Worm (Caenorhabditis elegans) whole organism, mixed stage, embryonic: ENCODE measurements around the gene R08C7.11.
A peak's percentile ranks its signal among the peaks of the same experiment; 100 is the strongest.

ENCODE experiments used
- M03D4.4 ChIP-seq: sonication (generic microtip); optimal IDR thresholded peaks from 2 replicates; lab custom pipeline; 2017; ENCODE audit warnings: mild to moderate bottlenecking, missing genetic modification characterization, missing compliant biosample characterization
- bed-3 ChIP-seq: fragments of 200-800 bp; sonication (Bioruptor generic); optimal IDR thresholded peaks from 3 replicates; lab custom pipeline; 2018; ENCODE audit warnings: mild to moderate bottlenecking, missing genetic modification characterization, moderate library complexity, missing compliant biosample characterization
- blmp-1 ChIP-seq: fragments of 150-350 bp; optimal IDR thresholded peaks from 2 replicates; lab custom pipeline; 2014; ENCODE audit warnings: missing biosample characterization, missing genetic modification characterization
- ceh-39 ChIP-seq: fragments of 150-350 bp; optimal IDR thresholded peaks from 2 replicates; lab custom pipeline; 2014; ENCODE audit warnings: missing biosample characterization, missing genetic modification characterization
- ceh-43 ChIP-seq: fragments of 200-800 bp; sonication (Bioruptor generic); optimal IDR thresholded peaks from 2 replicates; lab custom pipeline; 2018; ENCODE audit warnings: mild to moderate bottlenecking, missing genetic modification characterization, moderate library complexity, missing compliant biosample characterization
- ceh-83 ChIP-seq: fragments of 200-800 bp; sonication (Bioruptor generic); optimal IDR thresholded peaks from 2 replicates; lab custom pipeline; 2018; ENCODE audit warnings: mild to moderate bottlenecking, missing genetic modification characterization, missing compliant biosample characterization
- ces-1 ChIP-seq: fragments of 150-350 bp; optimal IDR thresholded peaks from 2 replicates; lab custom pipeline; 2014; ENCODE audit warnings: missing biosample characterization, missing genetic modification reagents, missing genetic modification characterization
- cnd-1 ChIP-seq: fragments of 200-800 bp; sonication (Bioruptor generic); optimal IDR thresholded peaks from 2 replicates; lab custom pipeline; 2018; ENCODE audit warnings: mild to moderate bottlenecking, missing genetic modification characterization, missing compliant biosample characterization
- drap-1 ChIP-seq: fragments of 200-800 bp; sonication (Bioruptor generic); optimal IDR thresholded peaks from 3 replicates; lab custom pipeline; 2018; ENCODE audit warnings: mild to moderate bottlenecking, missing genetic modification characterization, missing compliant biosample characterization
- elt-1 ChIP-seq: sonication (generic microtip); optimal IDR thresholded peaks from 2 replicates; lab custom pipeline; 2017; ENCODE audit warnings: missing genetic modification characterization, mild to moderate bottlenecking, missing compliant biosample characterization, antibody characterized with exemption, moderate library complexity, borderline replicate concordance; ENCODE audit not compliant: insufficient read depth
- elt-3 ChIP-seq: fragments of 150-350 bp; optimal IDR thresholded peaks from 2 replicates; lab custom pipeline; 2014; ENCODE audit warnings: missing biosample characterization, missing genetic modification characterization
- flh-1 ChIP-seq: fragments of 200-800 bp; sonication (Bioruptor generic); optimal IDR thresholded peaks from 2 replicates; lab custom pipeline; 2018; ENCODE audit warnings: mild to moderate bottlenecking, missing genetic modification characterization, moderate library complexity, missing compliant biosample characterization
- ham-2 ChIP-seq: fragments of 200-800 bp; sonication (Bioruptor generic); optimal IDR thresholded peaks from 2 replicates; lab custom pipeline; 2018; ENCODE audit warnings: mild to moderate bottlenecking, missing genetic modification characterization, missing compliant biosample characterization
- hlh-1 ChIP-seq: fragments of 150-350 bp; optimal IDR thresholded peaks from 2 replicates; lab custom pipeline; 2014; ENCODE audit warnings: missing biosample characterization, missing genetic modification reagents, missing genetic modification characterization
- lin-13 ChIP-seq: fragments of 150-350 bp; optimal IDR thresholded peaks from 2 replicates; lab custom pipeline; 2014; ENCODE audit warnings: missing biosample characterization, missing genetic modification characterization
- lin-32 ChIP-seq: fragments of 200-800 bp; sonication (Bioruptor generic); optimal IDR thresholded peaks from 2 replicates; lab custom pipeline; 2018; ENCODE audit warnings: mild to moderate bottlenecking, missing genetic modification characterization, missing compliant biosample characterization
- lsy-2 ChIP-seq: fragments of 150-350 bp; optimal IDR thresholded peaks from 2 replicates; lab custom pipeline; 2014; ENCODE audit warnings: missing biosample characterization, missing genetic modification characterization
- mab-5 ChIP-seq: fragments of 150-350 bp; optimal IDR thresholded peaks from 2 replicates; lab custom pipeline; 2014; ENCODE audit warnings: missing biosample characterization, missing genetic modification characterization
- mep-1 ChIP-seq: fragments of 150-350 bp; optimal IDR thresholded peaks from 2 replicates; lab custom pipeline; 2017; ENCODE audit warnings: missing biosample characterization, missing genetic modification reagents, missing genetic modification characterization, inconsistent platforms
- mls-2 ChIP-seq: sonication (generic microtip); optimal IDR thresholded peaks from 2 replicates; lab custom pipeline; 2016; ENCODE audit warnings: mild to moderate bottlenecking, missing genetic modification characterization, moderate library complexity, missing compliant biosample characterization
- nhr-12 ChIP-seq: fragments of 150-350 bp; optimal IDR thresholded peaks from 2 replicates; lab custom pipeline; 2014; ENCODE audit warnings: missing biosample characterization, missing genetic modification characterization
- nhr-2 ChIP-seq: fragments of 150-350 bp; optimal IDR thresholded peaks from 2 replicates; lab custom pipeline; 2014; ENCODE audit warnings: missing biosample characterization, missing genetic modification characterization
- nhr-237 ChIP-seq: fragments of 150-350 bp; optimal IDR thresholded peaks from 2 replicates; lab custom pipeline; 2014; ENCODE audit warnings: missing biosample characterization, missing genetic modification characterization
- nhr-28 ChIP-seq: fragments of 150-350 bp; optimal IDR thresholded peaks from 2 replicates; lab custom pipeline; 2014; ENCODE audit warnings: missing biosample characterization, missing genetic modification characterization
- nhr-76 ChIP-seq: sonication (generic microtip); optimal IDR thresholded peaks from 2 replicates; lab custom pipeline; 2017; ENCODE audit warnings: missing biosample characterization, missing genetic modification characterization
- pha-4 ChIP-seq: fragments of 150-350 bp; optimal IDR thresholded peaks from 2 replicates; lab custom pipeline; 2018; ENCODE audit warnings: missing biosample characterization, missing genetic modification reagents, missing genetic modification characterization
- sem-2 ChIP-seq: fragments of 200-800 bp; sonication (Bioruptor generic); optimal IDR thresholded peaks from 2 replicates; lab custom pipeline; 2018; ENCODE audit warnings: mild to moderate bottlenecking, missing genetic modification characterization, missing compliant biosample characterization
- snpc-4 ChIP-seq: fragments of 150-350 bp; optimal IDR thresholded peaks from 2 replicates; lab custom pipeline; 2014; ENCODE audit warnings: missing biosample characterization, missing genetic modification characterization
- sptf-1 ChIP-seq: sonication (generic microtip); optimal IDR thresholded peaks from 2 replicates; lab custom pipeline; 2017; ENCODE audit warnings: mild to moderate bottlenecking, missing genetic modification characterization, moderate library complexity, missing compliant biosample characterization
- tbx-8 ChIP-seq: fragments of 200-800 bp; sonication (Bioruptor generic); optimal IDR thresholded peaks from 2 replicates; lab custom pipeline; 2018; ENCODE audit warnings: mild to moderate bottlenecking, missing genetic modification characterization, moderate library complexity, missing compliant biosample characterization
- unc-120 ChIP-seq: sonication (generic microtip); optimal IDR thresholded peaks from 2 replicates; lab custom pipeline; 2017; ENCODE audit warnings: missing genetic modification characterization, missing compliant biosample characterization; ENCODE audit not compliant: poor library complexity, severe bottlenecking
- unc-39 ChIP-seq: fragments of 150-350 bp; optimal IDR thresholded peaks from 2 replicates; lab custom pipeline; 2014; ENCODE audit warnings: missing biosample characterization, missing genetic modification characterization
- unc-62 ChIP-seq: fragments of 150-350 bp; optimal IDR thresholded peaks from 2 replicates; lab custom pipeline; 2014; ENCODE audit warnings: missing biosample characterization, missing genetic modification reagents, missing genetic modification characterization
- zip-8 ChIP-seq: fragments of 150-350 bp; optimal IDR thresholded peaks from 2 replicates; lab custom pipeline; 2014; ENCODE audit warnings: missing biosample characterization, missing genetic modification characterization
- ztf-11 ChIP-seq: fragments of 150-350 bp; optimal IDR thresholded peaks from 2 replicates; lab custom pipeline; 2014; ENCODE audit warnings: missing biosample characterization, missing genetic modification characterization

Gene R08C7.11

ce11 chrIV:4408714-4409113 lies 46.0 kb downstream of the R08C7.11 start:
- TF ChIP-seq unc-62 (GFP tag; lab: Kevin White, UChicago) (no peak), hlh-1 (tag; lab: Kevin White, UChicago) (no peak), nhr-237 (no peak), lin-13 (no peak), mep-1 (tag; lab: Kevin White, UChicago) (no peak), tbx-8 (no peak), cnd-1 (tag; lab: Kevin White, UChicago) (no peak), mab-5 (tag; lab: Kevin White, UChicago) (no peak), nhr-76 (tag; lab: Kevin White, UChicago) (no peak), ceh-39 (tag; lab: Kevin White, UChicago) (no peak), unc-120 (tag; lab: Kevin White, UChicago) (no peak), lsy-2 (no peak), drap-1 (GFP tag; lab: Kevin White, UChicago) (no peak), flh-1 (GFP tag; lab: Kevin White, UChicago) (no peak)

DNA sequence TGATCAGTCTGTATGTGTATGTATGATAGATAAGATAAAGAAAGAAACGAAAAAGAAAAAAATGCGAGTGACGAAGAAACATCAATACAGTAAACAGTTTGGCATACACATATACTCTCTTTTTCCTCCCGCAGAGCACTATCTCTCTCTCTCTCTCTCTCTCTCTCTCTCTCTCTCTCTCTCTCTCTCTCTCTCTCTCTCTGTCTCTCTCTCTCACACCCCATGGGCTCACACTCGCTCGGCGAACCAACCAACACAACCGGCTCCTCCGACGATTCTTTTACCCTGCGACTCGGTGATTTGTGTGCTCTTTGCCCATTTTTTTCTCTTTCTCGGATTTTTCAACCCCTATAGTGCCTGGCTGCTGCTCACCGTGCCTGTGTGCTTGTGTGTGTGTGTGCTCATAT lies 47.7 kb downstream of the R08C7.11 start:
- TF ChIP-seq unc-120 (tag; lab: Kevin White, UChicago) (peak; percentile 48), tbx-8 (no peak), bed-3 (no peak), ceh-39 (tag; lab: Kevin White, UChicago) (no peak), drap-1 (GFP tag; lab: Kevin White, UChicago) (peak; percentile 20), zip-8 (tag; lab: Kevin White, UChicago) (no peak), flh-1 (GFP tag; lab: Kevin White, UChicago) (no peak), mep-1 (tag; lab: Kevin White, UChicago) (no peak), nhr-28 (tag; lab: Kevin White, UChicago) (no peak), ceh-43 (GFP tag; lab: Kevin White, UChicago) (no peak), unc-62 (GFP tag; lab: Kevin White, UChicago) (no peak), ztf-11 (tag; lab: Kevin White, UChicago) (no peak), mab-5 (tag; lab: Kevin White, UChicago) (no peak), mls-2 (no peak), lin-32 (GFP tag; lab: Kevin White, UChicago) (no peak), nhr-237 (peak; percentile 60), lsy-2 (peak; percentile 11), pha-4 (tag; lab: Kevin White, UChicago) (peak; percentile 56), ceh-83 (GFP tag; lab: Kevin White, UChicago) (no peak), hlh-1 (tag; lab: Kevin White, UChicago) (no peak), nhr-12 (tag; lab: Kevin White, UChicago) (no peak), M03D4.4 (tag; lab: Kevin White, UChicago) (peak; percentile 3), sptf-1 (tag; lab: Kevin White, UChicago) (no peak), elt-3 (no peak), nhr-76 (tag; lab: Kevin White, UChicago) (no peak), snpc-4 (tag; lab: Kevin White, UChicago) (no peak), unc-39 (tag; lab: Kevin White, UChicago) (no peak), elt-1 (tag; lab: Kevin White, UChicago) (no peak), ham-2 (GFP tag; lab: Kevin White, UChicago) (no peak), lin-13 (no peak), nhr-2 (tag; lab: Kevin White, UChicago) (no peak), blmp-1 (tag; lab: Kevin White, UChicago) (no peak), sem-2 (no peak), cnd-1 (tag; lab: Kevin White, UChicago) (no peak), ces-1 (GFP tag; lab: Kevin White, UChicago) (no peak)

- no peak for TF ChIP-seq ceh-83 (GFP tag; lab: Kevin White, UChicago)
- TF ChIP-seq unc-62 (GFP tag; lab: Kevin White, UChicago): peak; percentile 39
- TF ChIP-seq zip-8 (tag; lab: Kevin White, UChicago): no peak
- peak; percentile 37 for TF ChIP-seq elt-1 (tag; lab: Kevin White, UChicago)
- TF ChIP-seq flh-1 (GFP tag; lab: Kevin White, UChicago): no peak
- TF ChIP-seq snpc-4 (tag; lab: Kevin White, UChicago): no peak
- peak; percentile 18 for TF ChIP-seq unc-120 (tag; lab: Kevin White, UChicago)
- TF ChIP-seq bed-3: no peak
- TF ChIP-seq mab-5 (tag; lab: Kevin White, UChicago): no peak
- TF ChIP-seq pha-4 (tag; lab: Kevin White, UChicago): peak; percentile 55
- TF ChIP-seq sem-2: no peak
- peak; percentile 45 for TF ChIP-seq lsy-2
- no peak for TF ChIP-seq unc-39 (tag; lab: Kevin White, UChicago)
- TF ChIP-seq nhr-2 (tag; lab: Kevin White, UChicago): no peak
- peak; percentile 54 for TF ChIP-seq cnd-1 (tag; lab: Kevin White, UChicago)
- TF ChIP-seq mep-1 (tag; lab: Kevin White, UChicago): peak; percentile 71
- TF ChIP-seq hlh-1 (tag; lab: Kevin White, UChicago): peak; percentile 55
- TF ChIP-seq blmp-1 (tag; lab: Kevin White, UChicago): no peak
- TF ChIP-seq lin-32 (GFP tag; lab: Kevin White, UChicago): peak; percentile 25
- no peak for TF ChIP-seq elt-3
- peak; percentile 46 for TF ChIP-seq ham-2 (GFP tag; lab: Kevin White, UChicago)
- no peak for TF ChIP-seq nhr-12 (tag; lab: Kevin White, UChicago)
- TF ChIP-seq nhr-28 (tag; lab: Kevin White, UChicago): no peak
- TF ChIP-seq lin-13: peak; percentile 41
- no peak for TF ChIP-seq tbx-8
- no peak for TF ChIP-seq nhr-237
- no peak for TF ChIP-seq M03D4.4 (tag; lab: Kevin White, UChicago)
- no peak for TF ChIP-seq ztf-11 (tag; lab: Kevin White, UChicago)
- no peak for TF ChIP-seq nhr-76 (tag; lab: Kevin White, UChicago)
- TF ChIP-seq sptf-1 (tag; lab: Kevin White, UChicago): peak; percentile 27
- TF ChIP-seq ceh-43 (GFP tag; lab: Kevin White, UChicago): peak; percentile 17
- TF ChIP-seq ceh-39 (tag; lab: Kevin White, UChicago): peak; percentile 57
- peak; percentile 42 for TF ChIP-seq ces-1 (GFP tag; lab: Kevin White, UChicago)
- peak; percentile 8 for TF ChIP-seq mls-2
- peak; percentile 5 for TF ChIP-seq drap-1 (GFP tag; lab: Kevin White, UChicago)
- TF ChIP-seq, all 35 proteins: peak for 17
These were observed 48.6 kb downstream of the R08C7.11 start for ce11 chrIV:4406054-4406539.
